Fruit fly (Drosophila melanogaster): ENCODE results near the gene Spn28Da.

- TF ChIP-seq NFAT (GFP tag; IDR thresholded peaks at IDR 0.05) (no peak), CG3995 (GFP tag; optimal IDR thresholded peaks at IDR 0.05) (no peak), E2f1 (GFP tag; IDR thresholded peaks at IDR 0.05) (no peak), CG4282 (GFP tag; optimal IDR thresholded peaks at IDR 0.05) (no peak), CG3065 (GFP tag; optimal IDR thresholded peaks at IDR 0.05) (no peak), CG1603 (tag; optimal IDR thresholded peaks at IDR 0.05) (peak; percentile 24), CG2129 (GFP tag; IDR thresholded peaks at IDR 0.05; ENCODE audit: partially characterized antibody) (no peak), Fer1 (GFP tag; optimal IDR thresholded peaks at IDR 0.05) (peak; percentile 53), CG7357 (GFP tag; IDR thresholded peaks at IDR 0.05) (no peak), CTCF (GFP tag; optimal IDR thresholded peaks at IDR 0.05) (no peak), CG10366 (GFP tag; IDR thresholded peaks at IDR 0.05) (no peak), Kr (GFP tag; optimal IDR thresholded peaks at IDR 0.05) (no peak), CG8359 (GFP tag; optimal IDR thresholded peaks at IDR 0.05; ENCODE audit: borderline replicate concordance) (no peak), CG7556 (GFP tag; optimal IDR thresholded peaks at IDR 0.05) (peak; percentile 53)
These were observed 37.3 kb downstream of the Spn28Da start for dm6 chr2L:7851609-7852008.

Data from whole organism, embryonic.